Fruit fly (Drosophila melanogaster) whole organism, embryonic: ENCODE data around the gene CG1532.

Source experiments
- Bdp1 ChIP-seq: fragments of 200-800 bp; sonication (Bioruptor generic); optimal IDR thresholded peaks from 3 replicates; lab custom pipeline; 2016; ENCODE audit warnings: missing biosample characterization, missing genetic modification characterization
- CG10543 ChIP-seq: fragments of 200-800 bp; sonication (Bioruptor generic); optimal IDR thresholded peaks from 3 replicates; lab custom pipeline; 2017; ENCODE audit warnings: missing biosample characterization, mild to moderate bottlenecking, missing genetic modification characterization, moderate library complexity
- CG11695 ChIP-seq: fragments of 200-800 bp; sonication (Bioruptor generic); IDR thresholded peaks from 3 replicates; pipeline ENCODE4 v1.3.6; 2022; ENCODE audit warnings: missing biosample characterization, missing genetic modification characterization
- CG12659 ChIP-seq: fragments of 200-800 bp; sonication (Bioruptor generic); optimal IDR thresholded peaks from 3 replicates; lab custom pipeline; 2017; ENCODE audit warnings: mild to moderate bottlenecking, missing biosample characterization, missing genetic modification reagents, missing genetic modification characterization
- CG13287 ChIP-seq: fragments of 200-800 bp; sonication (Bioruptor generic); IDR thresholded peaks from 2 replicates; pipeline ENCODE4 v1.3.6; 2022; ENCODE audit warnings: missing biosample characterization, missing genetic modification characterization; ENCODE audit not compliant: partially characterized antibody
- CG13424 ChIP-seq: fragments of 200-800 bp; sonication (Bioruptor generic); optimal IDR thresholded peaks from 2 replicates; lab custom pipeline; 2019; ENCODE audit warnings: missing biosample characterization, mild to moderate bottlenecking, missing genetic modification characterization, moderate library complexity
- CG15601 ChIP-seq: fragments of 200-800 bp; sonication (Bioruptor generic); optimal IDR thresholded peaks from 3 replicates; lab custom pipeline; 2019; ENCODE audit warnings: missing biosample characterization, mild to moderate bottlenecking, missing genetic modification characterization, moderate library complexity
- CG1792 ChIP-seq: fragments of 200-800 bp; sonication (Bioruptor generic); optimal IDR thresholded peaks from 2 replicates; lab custom pipeline; 2016; ENCODE audit warnings: missing biosample characterization, missing genetic modification characterization
- CG1832 ChIP-seq: fragments of 200-800 bp; sonication (Bioruptor generic); optimal IDR thresholded peaks from 2 replicates; lab custom pipeline; 2017; ENCODE audit warnings: missing biosample characterization, mild to moderate bottlenecking, missing genetic modification characterization, inconsistent platforms
- CG18599 ChIP-seq: fragments of 200-800 bp; sonication (Bioruptor generic); optimal IDR thresholded peaks from 3 replicates; lab custom pipeline; 2017; ENCODE audit warnings: missing biosample characterization, missing genetic modification characterization, mild to moderate bottlenecking, moderate library complexity, missing genetic modification reagents
- CG2678 ChIP-seq: fragments of 200-800 bp; sonication (Bioruptor generic); optimal IDR thresholded peaks from 3 replicates; lab custom pipeline; 2019; ENCODE audit warnings: missing biosample characterization, mild to moderate bottlenecking, missing genetic modification characterization, moderate library complexity
- CG2712 ChIP-seq: fragments of 200-800 bp; optimal IDR thresholded peaks from 3 replicates; lab custom pipeline; 2019; ENCODE audit warnings: missing biosample characterization, mild to moderate bottlenecking, missing genetic modification characterization, moderate library complexity
- CG2875 ChIP-seq: fragments of 200-800 bp; sonication (Bioruptor generic); optimal IDR thresholded peaks from 2 replicates; lab custom pipeline; 2017; ENCODE audit warnings: missing biosample characterization, mild to moderate bottlenecking, missing genetic modification characterization, missing genetic modification reagents
- CG31441 ChIP-seq: fragments of 200-800 bp; sonication (Bioruptor generic); IDR thresholded peaks from 2 replicates; pipeline ENCODE4 v1.3.6; 2022; ENCODE audit warnings: missing biosample characterization, missing genetic modification characterization
- CG32772 ChIP-seq: fragments of 200-800 bp; sonication (Bioruptor generic); IDR thresholded peaks from 2 replicates; pipeline ENCODE4 v1.3.6; 2022; ENCODE audit warnings: missing biosample characterization, missing genetic modification characterization
- CG4404 ChIP-seq: fragments of 200-800 bp; sonication (Bioruptor generic); IDR thresholded peaks from 2 replicates; pipeline ENCODE4 v1.3.6; 2022; ENCODE audit warnings: missing biosample characterization, missing genetic modification characterization
- CG4707 ChIP-seq: fragments of 200-800 bp; sonication (Bioruptor generic); optimal IDR thresholded peaks from 2 replicates; lab custom pipeline; 2018; ENCODE audit warnings: missing biosample characterization, mild to moderate bottlenecking, missing genetic modification characterization, moderate library complexity
- CG4820 ChIP-seq: fragments of 200-800 bp; sonication (Bioruptor generic); optimal IDR thresholded peaks from 3 replicates; lab custom pipeline; 2016; ENCODE audit warnings: missing biosample characterization, missing genetic modification characterization
- CG6175 ChIP-seq: fragments of 200-800 bp; sonication (Bioruptor generic); IDR thresholded peaks from 3 replicates; pipeline ENCODE4 v1.3.6; 2022; ENCODE audit warnings: missing biosample characterization, missing genetic modification characterization
- Chrac-16 ChIP-seq: fragments of 200-800 bp; sonication (Bioruptor generic); optimal IDR thresholded peaks from 3 replicates; lab custom pipeline; 2016; ENCODE audit warnings: missing biosample characterization, missing genetic modification characterization
- Doc2 ChIP-seq: fragments of 200-800 bp; sonication (Bioruptor generic); IDR thresholded peaks from 2 replicates; pipeline ENCODE4 v1.3.6; 2022; ENCODE audit warnings: missing biosample characterization, missing genetic modification characterization
- Eip74EF ChIP-seq, 2 experiments: fragments of 200-800 bp in 1 of 2; fragments of >200 bp in 1 of 2; sonication (Bioruptor generic) in 1 of 2; optimal IDR thresholded peaks; 2 replicates each; lab custom pipeline; 2017 to 2019; ENCODE audit warnings: missing biosample characterization in 2 of 2, missing genetic modification characterization in 2 of 2, mild to moderate bottlenecking in 1 of 2, moderate library complexity in 1 of 2
- Ets65A ChIP-seq: fragments of 200-800 bp; sonication (Bioruptor generic); peaks from one replicate; lab custom pipeline; 2016; ENCODE audit warnings: missing biosample characterization, missing genetic modification characterization
- Fer3 ChIP-seq: fragments of 200-800 bp; sonication (Bioruptor generic); optimal IDR thresholded peaks from 2 replicates; lab custom pipeline; 2018; ENCODE audit warnings: missing biosample characterization, mild to moderate bottlenecking, missing genetic modification characterization, moderate library complexity
- GATAe ChIP-seq: fragments of 200-800 bp; sonication (Bioruptor generic); conservative IDR thresholded peaks from 2 replicates; pipeline ENCODE4 v1.3.6; 2022; ENCODE audit warnings: missing biosample characterization, missing genetic modification characterization
- H15 ChIP-seq: fragments of 200-800 bp; sonication (Bioruptor generic); IDR thresholded peaks from 3 replicates; pipeline ENCODE4 v1.3.6; 2022; ENCODE audit warnings: missing biosample characterization, missing genetic modification characterization
- Hmr ChIP-seq: fragments of 200-800 bp; sonication (Bioruptor generic); optimal IDR thresholded peaks from 3 replicates; lab custom pipeline; 2017; ENCODE audit warnings: mild to moderate bottlenecking, missing biosample characterization, missing genetic modification reagents, missing genetic modification characterization
- Hmx ChIP-seq: fragments of 200-800 bp; sonication (Bioruptor generic); optimal IDR thresholded peaks from 2 replicates; lab custom pipeline; 2016; ENCODE audit warnings: missing biosample characterization, missing genetic modification characterization
- Hr51 ChIP-seq, 2 experiments: fragments of 200-800 bp; sonication (Bioruptor generic); optimal IDR thresholded peaks; 2 replicates in 1 of 2; 3 replicates in 1 of 2; lab custom pipeline; 2016 to 2018; ENCODE audit warnings: missing biosample characterization in 2 of 2, missing genetic modification characterization in 2 of 2, mild to moderate bottlenecking in 1 of 2, moderate library complexity in 1 of 2
- NC2β ChIP-seq: fragments of 200-800 bp; sonication (Bioruptor generic); optimal IDR thresholded peaks from 2 replicates; lab custom pipeline; 2016; ENCODE audit warnings: missing biosample characterization, missing genetic modification characterization
- PHDP ChIP-seq: fragments of 200-800 bp; sonication (Bioruptor generic); optimal IDR thresholded peaks from 3 replicates; lab custom pipeline; 2018; ENCODE audit warnings: missing biosample characterization, mild to moderate bottlenecking, missing genetic modification characterization, moderate library complexity
- Rx ChIP-seq: fragments of 200-800 bp; sonication (Bioruptor generic); IDR thresholded peaks from 2 replicates; pipeline ENCODE4 v1.3.6; 2022; ENCODE audit warnings: missing biosample characterization, missing genetic modification characterization
- Sry-β ChIP-seq: fragments of 200-800 bp; sonication (Bioruptor generic); optimal IDR thresholded peaks from 2 replicates; lab custom pipeline; 2018; ENCODE audit warnings: missing biosample characterization, mild to moderate bottlenecking, missing genetic modification characterization, moderate library complexity
- Xrp1 ChIP-seq: fragments of 200-800 bp; sonication (Bioruptor generic); IDR thresholded peaks from 2 replicates; pipeline ENCODE4 v1.3.6; 2022; ENCODE audit warnings: missing biosample characterization, missing genetic modification characterization
- ap ChIP-seq: fragments of 200-800 bp; sonication (Bioruptor generic); IDR thresholded peaks from 2 replicates; pipeline ENCODE4 v1.3.6; 2022; ENCODE audit warnings: missing biosample characterization, missing genetic modification characterization
- dimm ChIP-seq: fragments of 200-800 bp; sonication (Bioruptor generic); IDR thresholded peaks from 2 replicates; pipeline ENCODE4 v1.3.6; 2022; ENCODE audit warnings: missing biosample characterization, missing genetic modification characterization
- esg ChIP-seq: fragments of 200-800 bp; sonication (Bioruptor generic); conservative IDR thresholded peaks from 2 replicates; pipeline ENCODE4 v1.3.6; 2022; ENCODE audit warnings: missing biosample characterization, missing genetic modification characterization
- nau ChIP-seq: fragments of 200-800 bp; sonication (Bioruptor generic); optimal IDR thresholded peaks from 3 replicates; lab custom pipeline; 2017; ENCODE audit warnings: missing biosample characterization, mild to moderate bottlenecking, missing genetic modification characterization, missing genetic modification reagents
- pan ChIP-seq, 4 experiments: fragments of >200 bp in 3 of 4; fragments of 200-800 bp in 1 of 4; sonication (Bioruptor generic) in 1 of 4; optimal IDR thresholded peaks in 3 of 4; IDR thresholded peaks in 1 of 4; 2 replicates each; pipeline versions ENCODE4 v1.3.6 to Lab custom; 2017 to 2022; ENCODE audit warnings: missing biosample characterization in 2 of 4, missing genetic modification characterization in 2 of 4, mixed read lengths in 1 of 4
- ro ChIP-seq: fragments of 200-800 bp; sonication (Bioruptor generic); IDR thresholded peaks from 2 replicates; pipeline ENCODE4 v1.3.6; 2022; ENCODE audit warnings: missing biosample characterization, missing genetic modification characterization
- slp2 ChIP-seq: fragments of 200-800 bp; sonication (Bioruptor generic); optimal IDR thresholded peaks from 2 replicates; lab custom pipeline; 2016; ENCODE audit warnings: missing biosample characterization, missing genetic modification characterization
- sna ChIP-seq: fragments of 200-800 bp; sonication (Bioruptor generic); IDR thresholded peaks from 2 replicates; pipeline ENCODE4 v1.3.6; 2022; ENCODE audit warnings: missing biosample characterization, missing genetic modification characterization; ENCODE audit not compliant: partially characterized antibody
- sr ChIP-seq: fragments of 200-800 bp; sonication (Bioruptor generic); IDR thresholded peaks from 3 replicates; pipeline ENCODE4 v1.3.6; 2022; ENCODE audit warnings: missing biosample characterization, missing genetic modification characterization
- tll ChIP-seq, 2 experiments: fragments of 200-800 bp in 1 of 2; fragments of >200 bp in 1 of 2; sonication (Bioruptor generic) in 1 of 2; optimal IDR thresholded peaks; 2 replicates each; lab custom pipeline; 2017 to 2019; ENCODE audit warnings: missing biosample characterization in 2 of 2, missing genetic modification characterization in 2 of 2, mild to moderate bottlenecking in 1 of 2, moderate library complexity in 1 of 2
- unpg ChIP-seq: fragments of 200-800 bp; sonication (Bioruptor generic); optimal IDR thresholded peaks from 3 replicates; lab custom pipeline; 2018; ENCODE audit warnings: missing biosample characterization, mild to moderate bottlenecking, missing genetic modification characterization, moderate library complexity
- vvl ChIP-seq: fragments of 200-800 bp; sonication (Bioruptor generic); IDR thresholded peaks from 2 replicates; pipeline ENCODE4 v1.3.6; 2022; ENCODE audit warnings: missing biosample characterization, missing genetic modification characterization
- wdn ChIP-seq: fragments of 200-800 bp; sonication (Bioruptor generic); IDR thresholded peaks from 2 replicates; pipeline ENCODE4 v1.3.6; 2022; ENCODE audit warnings: missing biosample characterization, missing genetic modification characterization
- zfh2 ChIP-seq: fragments of 200-800 bp; sonication (Bioruptor generic); optimal IDR thresholded peaks from 2 replicates; lab custom pipeline; 2016; ENCODE audit warnings: missing biosample characterization, missing genetic modification characterization

The CG1532 gene

DNA sequence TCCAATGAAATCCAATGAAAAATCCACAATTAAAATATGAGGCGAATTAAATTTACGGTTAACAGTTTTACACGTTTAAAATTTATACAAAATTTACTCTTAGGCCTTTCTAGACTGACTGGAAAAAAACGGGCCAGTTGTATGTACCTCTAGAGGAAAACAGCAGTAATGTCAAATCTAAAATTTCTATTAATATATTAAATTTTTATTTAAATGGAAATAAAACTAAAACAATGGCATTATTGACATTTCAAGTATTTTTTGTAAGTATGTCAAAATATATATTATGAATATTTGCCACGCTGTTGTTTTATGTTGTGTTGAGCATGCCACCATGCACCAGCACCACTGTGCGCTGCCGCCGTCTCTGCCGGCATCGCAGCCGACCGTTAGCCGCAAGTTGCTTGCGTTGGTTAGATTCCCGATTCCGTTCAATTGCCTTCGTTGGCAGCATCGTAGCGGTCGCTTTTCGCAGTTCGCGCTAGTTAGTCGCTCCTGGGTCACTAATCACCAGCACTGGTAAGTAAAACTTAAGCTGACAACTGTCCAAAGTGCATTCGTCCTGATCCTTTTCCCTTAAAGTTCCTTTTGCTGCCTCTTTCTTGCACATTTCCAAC is 16.8 kb upstream of the CG1532 start, which contains the start of gene Cbs (continued):
- TF ChIP-seq Hmx (no peak), dimm (GFP tag; lab: Robert Waterston, UW) (peak; percentile 52; the same call in 1 of the 2 replicates), Fer3 (tag; lab: Kevin White, UChicago) (peak; percentile 48), GATAe (GFP tag; lab: Robert Waterston, UW) (no peak), wdn (GFP tag; lab: Robert Waterston, UW) (peak; percentile 76), H15 (0 out of 3 replicates have a peak, but pooled peaks have one; percentile 56), Rx (GFP tag; lab: Robert Waterston, UW) (peak; percentile 50; the same call in 1 of the 2 replicates), CG2678 (tag; lab: Kevin White, UChicago) (peak; percentile 84), CG2875 (GFP tag; lab: Kevin White, UChicago) (peak; percentile 19), pan (optimal IDR thresholded peaks at IDR 0.05; lab: Kevin White, UChicago) (no peak), pan (GFP tag; optimal IDR thresholded peaks at IDR 0.05 in 1 of 2, IDR thresholded peaks at IDR 0.05 in 1 of 2) (peak in 1 of 2 experiments; percentile 81), sr (GFP tag; lab: Robert Waterston, UW) (peak; percentile 19; the same call in 1 of the 3 replicates), CG31441 (GFP tag; lab: Robert Waterston, UW) (peak; percentile 76), Eip74EF (GFP tag; optimal IDR thresholded peaks at IDR 0.05; lab: Kevin White, UChicago) (peak in 1 of 2 experiments; percentile 27), CG15601 (tag; lab: Kevin White, UChicago) (peak; percentile 52), ap (GFP tag; lab: Robert Waterston, UW) (peak; percentile 54; the same call in 1 of the 2 replicates), vvl (GFP tag; lab: Robert Waterston, UW) (peak; percentile 79), CG1832 (GFP tag; lab: Kevin White, UChicago) (no peak), CG2712 (peak; percentile 49), Ets65A (GFP tag; lab: Kevin White, UChicago) (peak; percentile 29), CG6175 (GFP tag; lab: Robert Waterston, UW) (0 out of 3 replicates have a peak, but pooled peaks have one; percentile 23), CG11695 (peak; percentile 70), CG1792 (GFP tag; lab: Kevin White, UChicago) (no peak), CG32772 (GFP tag; lab: Robert Waterston, UW) (peak; percentile 60), CG18599 (GFP tag; lab: Kevin White, UChicago) (peak; percentile 71), Hmr (GFP tag; lab: Kevin White, UChicago) (peak; percentile 66), Chrac-16 (GFP tag; lab: Kevin White, UChicago) (peak; percentile 50), CG13424 (tag; lab: Kevin White, UChicago) (peak; percentile 72), Xrp1 (peak; percentile 72; the same call in 1 of the 2 replicates), CG13287 (peak; percentile 13; the same call in 1 of the 2 replicates), slp2 (no peak), Doc2 (GFP tag; lab: Robert Waterston, UW) (no peak), CG12659 (peak; percentile 53), unpg (GFP tag; lab: Kevin White, UChicago) (peak; percentile 57), tll (GFP tag; optimal IDR thresholded peaks at IDR 0.05; lab: Kevin White, UChicago) (no peak), CG4404 (GFP tag; lab: Robert Waterston, UW) (no peak), Hr51 (GFP tag; optimal IDR thresholded peaks at IDR 0.05; lab: Kevin White, UChicago) (peak; percentile 2 to 68), nau (GFP tag; lab: Kevin White, UChicago) (no peak), CG4707 (GFP tag; lab: Kevin White, UChicago) (peak; percentile 69), PHDP (peak; percentile 54), Bdp1 (no peak), CG10543 (GFP tag; lab: Kevin White, UChicago) (peak; percentile 54), esg (GFP tag; lab: Robert Waterston, UW) (peak; percentile 63), sna (GFP tag; lab: Robert Waterston, UW) (no peak), Sry-β (no peak), NC2β (GFP tag; lab: Kevin White, UChicago) (no peak), CG4820 (GFP tag; lab: Kevin White, UChicago) (peak; percentile 50), zfh2 (GFP tag; lab: Kevin White, UChicago) (peak; percentile 24), ro (GFP tag; lab: Robert Waterston, UW) (peak; percentile 21; the same call in 1 of the 2 replicates)
